Fruit fly (Drosophila melanogaster) whole organism, pupa: ENCODE data around the gene CG1607.
A peak's percentile ranks its signal among the peaks of the same experiment; 100 is the strongest.

Source experiments
- CG14655 ChIP-seq: fragments of 200-800 bp; sonication (Bioruptor generic); optimal IDR thresholded peaks from 3 replicates; lab custom pipeline; 2017; ENCODE audit warnings: mild to moderate bottlenecking, missing biosample characterization, missing genetic modification reagents, missing genetic modification characterization
- CG8159 ChIP-seq: fragments of 200-800 bp; sonication (Bioruptor generic); optimal IDR thresholded peaks from 3 replicates; lab custom pipeline; 2018; ENCODE audit warnings: missing biosample characterization, mild to moderate bottlenecking, missing genetic modification characterization, moderate library complexity
- Pif1A ChIP-seq: fragments of 200-800 bp; sonication (Bioruptor generic); optimal IDR thresholded peaks from 3 replicates; lab custom pipeline; 2016; ENCODE audit warnings: missing biosample characterization, missing genetic modification characterization
- Snoo ChIP-seq: fragments of 200-800 bp; sonication (Bioruptor generic); optimal IDR thresholded peaks from 3 replicates; lab custom pipeline; 2017; ENCODE audit warnings: missing biosample characterization, mild to moderate bottlenecking, missing genetic modification characterization, inconsistent platforms
- rn ChIP-seq: fragments of 200-800 bp; sonication (Bioruptor generic); IDR thresholded peaks from 2 replicates; pipeline ENCODE4 v1.3.6; 2022; ENCODE audit warnings: missing biosample characterization, missing genetic modification characterization

dm6 chr3R:31437420-31438058 lies 55.6 kb downstream of the CG1607 start:
- no peak for TF ChIP-seq CG14655 (GFP tag; lab: Kevin White, UChicago)
- no peak for TF ChIP-seq rn (GFP tag; lab: Robert Waterston, UW)
- TF ChIP-seq Pif1A (GFP tag; lab: Kevin White, UChicago), result peak; percentile 11
- no peak for TF ChIP-seq Snoo
- TF ChIP-seq CG8159, result no peak
